Fruit fly (Drosophila melanogaster) whole organism, embryonic: ENCODE data around the gene Mer.
A peak's percentile ranks its signal among the peaks of the same experiment; 100 is the strongest.

Source experiments
- Atf3 ChIP-seq: fragments of 200-800 bp; sonication (Bioruptor generic); optimal IDR thresholded peaks from 3 replicates; lab custom pipeline; 2016; ENCODE audit warnings: missing biosample characterization, missing genetic modification characterization
- Bdp1 ChIP-seq: fragments of 200-800 bp; sonication (Bioruptor generic); optimal IDR thresholded peaks from 3 replicates; lab custom pipeline; 2016; ENCODE audit warnings: missing biosample characterization, missing genetic modification characterization
- CG10209 ChIP-seq: fragments of 200-800 bp; sonication (Bioruptor generic); optimal IDR thresholded peaks from 3 replicates; lab custom pipeline; 2017; ENCODE audit warnings: missing biosample characterization, mild to moderate bottlenecking, missing genetic modification characterization, missing genetic modification reagents
- CG10543 ChIP-seq: fragments of 200-800 bp; sonication (Bioruptor generic); optimal IDR thresholded peaks from 3 replicates; lab custom pipeline; 2017; ENCODE audit warnings: missing biosample characterization, mild to moderate bottlenecking, missing genetic modification characterization, moderate library complexity
- CG11560 ChIP-seq: fragments of 200-800 bp; sonication (Bioruptor generic); IDR thresholded peaks from 3 replicates; pipeline ENCODE4 v1.3.6; 2022; ENCODE audit warnings: missing biosample characterization, missing genetic modification characterization
- CG13123 ChIP-seq: fragments of 200-800 bp; sonication (Bioruptor generic); optimal IDR thresholded peaks from 2 replicates; lab custom pipeline; 2016; ENCODE audit warnings: missing biosample characterization, missing genetic modification characterization
- CG13424 ChIP-seq: fragments of 200-800 bp; sonication (Bioruptor generic); optimal IDR thresholded peaks from 2 replicates; lab custom pipeline; 2019; ENCODE audit warnings: missing biosample characterization, mild to moderate bottlenecking, missing genetic modification characterization, moderate library complexity
- CG14050 ChIP-seq: fragments of 200-800 bp; sonication (Bioruptor generic); IDR thresholded peaks from 3 replicates; pipeline ENCODE4 v1.3.6; 2022; ENCODE audit warnings: missing biosample characterization, missing genetic modification characterization
- CG1603 ChIP-seq: fragments of 200-800 bp; sonication (Bioruptor generic); optimal IDR thresholded peaks from 2 replicates; lab custom pipeline; 2019; ENCODE audit warnings: missing biosample characterization, mild to moderate bottlenecking, missing genetic modification characterization, moderate library complexity
- CG16863 ChIP-seq: fragments of 200-800 bp; sonication (Bioruptor generic); optimal IDR thresholded peaks from 3 replicates; lab custom pipeline; 2016; ENCODE audit warnings: missing biosample characterization, missing genetic modification characterization
- CG18011 ChIP-seq: fragments of 200-800 bp; sonication (Bioruptor generic); optimal IDR thresholded peaks from 2 replicates; lab custom pipeline; 2017; ENCODE audit warnings: missing biosample characterization, missing genetic modification characterization, mild to moderate bottlenecking, moderate library complexity, missing genotype
- CG18476 ChIP-seq: fragments of 200-800 bp; sonication (Bioruptor generic); optimal IDR thresholded peaks from 2 replicates; lab custom pipeline; 2016; ENCODE audit warnings: missing biosample characterization, mild to moderate bottlenecking, missing genetic modification characterization
- CG30403 ChIP-seq: fragments of 200-800 bp; sonication (Bioruptor generic); optimal IDR thresholded peaks from 3 replicates; lab custom pipeline; 2016; ENCODE audit warnings: missing biosample characterization, missing genetic modification characterization
- CG4820 ChIP-seq: fragments of 200-800 bp; sonication (Bioruptor generic); optimal IDR thresholded peaks from 3 replicates; lab custom pipeline; 2016; ENCODE audit warnings: missing biosample characterization, missing genetic modification characterization
- CG5245 ChIP-seq: fragments of 200-800 bp; sonication (Bioruptor generic); optimal IDR thresholded peaks from 3 replicates; lab custom pipeline; 2016; ENCODE audit warnings: missing biosample characterization, missing genetic modification characterization
- CG5953 ChIP-seq: fragments of 200-800 bp; sonication (Bioruptor generic); IDR thresholded peaks from 2 replicates; pipeline ENCODE4 v1.3.6; 2022; ENCODE audit warnings: missing biosample characterization, missing genetic modification characterization
- CG6854 ChIP-seq: fragments of 200-800 bp; sonication (Bioruptor generic); optimal IDR thresholded peaks from 3 replicates; lab custom pipeline; 2017; ENCODE audit warnings: missing biosample characterization, mild to moderate bottlenecking, missing genetic modification characterization
- CG7963 ChIP-seq: fragments of 200-800 bp; sonication (Bioruptor generic); IDR thresholded peaks from 3 replicates; pipeline ENCODE4 v1.3.6; 2022; ENCODE audit warnings: missing biosample characterization, missing genetic modification characterization; ENCODE audit not compliant: partially characterized antibody
- D19B ChIP-seq: fragments of 200-800 bp; sonication (Bioruptor generic); optimal IDR thresholded peaks from 2 replicates; lab custom pipeline; 2017; ENCODE audit warnings: missing biosample characterization, mild to moderate bottlenecking, missing genetic modification characterization
- Dip2 ChIP-seq: fragments of 200-800 bp; sonication (Bioruptor generic); IDR thresholded peaks from 2 replicates; pipeline ENCODE4 v1.3.6; 2022; ENCODE audit warnings: missing biosample characterization, missing genetic modification characterization
- Dll ChIP-seq: fragments of 200-800 bp; sonication (Bioruptor generic); IDR thresholded peaks from 4 replicates; pipeline ENCODE4 v1.3.6; 2022; ENCODE audit warnings: missing biosample characterization, missing genetic modification characterization; ENCODE audit not compliant: partially characterized antibody
- Doc2 ChIP-seq: fragments of 200-800 bp; sonication (Bioruptor generic); IDR thresholded peaks from 2 replicates; pipeline ENCODE4 v1.3.6; 2022; ENCODE audit warnings: missing biosample characterization, missing genetic modification characterization
- Gsc ChIP-seq: fragments of 200-800 bp; sonication (Bioruptor generic); IDR thresholded peaks from 2 replicates; pipeline ENCODE4 v1.3.6; 2022; ENCODE audit warnings: missing biosample characterization, missing genetic modification characterization
- HHEX ChIP-seq: fragments of 200-800 bp; sonication (Bioruptor generic); optimal IDR thresholded peaks from 3 replicates; lab custom pipeline; 2017; ENCODE audit warnings: missing biosample characterization, mild to moderate bottlenecking, missing genetic modification characterization, missing genetic modification reagents
- HLH4C ChIP-seq: fragments of 200-800 bp; sonication (Bioruptor generic); IDR thresholded peaks from 3 replicates; pipeline ENCODE4 v1.3.6; 2022; ENCODE audit warnings: missing biosample characterization, missing genetic modification characterization; ENCODE audit not compliant: partially characterized antibody
- Hr51 ChIP-seq, 2 experiments: fragments of 200-800 bp; sonication (Bioruptor generic); optimal IDR thresholded peaks; 2 replicates in 1 of 2; 3 replicates in 1 of 2; lab custom pipeline; 2016 to 2018; ENCODE audit warnings: missing biosample characterization in 2 of 2, missing genetic modification characterization in 2 of 2, mild to moderate bottlenecking in 1 of 2, moderate library complexity in 1 of 2
- Max ChIP-seq: fragments of 200-800 bp; sonication (Bioruptor generic); optimal IDR thresholded peaks from 2 replicates; lab custom pipeline; 2016; ENCODE audit warnings: missing biosample characterization, mild to moderate bottlenecking, missing genetic modification characterization
- NK7.1 ChIP-seq: fragments of 200-800 bp; sonication (Bioruptor generic); optimal IDR thresholded peaks from 3 replicates; lab custom pipeline; 2016; ENCODE audit warnings: missing biosample characterization, missing genetic modification characterization
- abd-A ChIP-seq: fragments of 200-800 bp; sonication (Bioruptor generic); optimal IDR thresholded peaks from 3 replicates; lab custom pipeline; 2019; ENCODE audit warnings: missing biosample characterization, mild to moderate bottlenecking, missing genetic modification characterization, moderate library complexity
- amos ChIP-seq: fragments of 200-800 bp; sonication (Bioruptor generic); IDR thresholded peaks from 2 replicates; pipeline ENCODE4 v1.3.6; 2022; ENCODE audit warnings: missing biosample characterization, missing genetic modification characterization; ENCODE audit not compliant: partially characterized antibody
- bbx ChIP-seq: fragments of 200-800 bp; sonication (Bioruptor generic); IDR thresholded peaks from 2 replicates; pipeline ENCODE4 v1.3.6; 2022; ENCODE audit warnings: missing biosample characterization, missing genetic modification characterization; ENCODE audit not compliant: partially characterized antibody
- btn ChIP-seq: fragments of 200-800 bp; sonication (Bioruptor generic); optimal IDR thresholded peaks from 2 replicates; lab custom pipeline; 2016; ENCODE audit warnings: missing biosample characterization, missing genetic modification characterization
- dimm ChIP-seq: fragments of 200-800 bp; sonication (Bioruptor generic); IDR thresholded peaks from 2 replicates; pipeline ENCODE4 v1.3.6; 2022; ENCODE audit warnings: missing biosample characterization, missing genetic modification characterization
- dm ChIP-seq: fragments of 200-800 bp; sonication (Bioruptor generic); optimal IDR thresholded peaks from 3 replicates; lab custom pipeline; 2016; ENCODE audit warnings: missing biosample characterization, missing genetic modification characterization
- emc ChIP-seq: fragments of 200-800 bp; sonication (Bioruptor generic); optimal IDR thresholded peaks from 2 replicates; lab custom pipeline; 2016; ENCODE audit warnings: missing biosample characterization, missing genetic modification characterization
- ewg ChIP-seq: fragments of 200-800 bp; sonication (Bioruptor generic); optimal IDR thresholded peaks from 3 replicates; lab custom pipeline; 2017; ENCODE audit warnings: mild to moderate bottlenecking, missing biosample characterization, missing genetic modification reagents, missing genetic modification characterization
- fu2 ChIP-seq: fragments of 200-800 bp; sonication (Bioruptor generic); optimal IDR thresholded peaks from 2 replicates; lab custom pipeline; 2016; ENCODE audit warnings: missing biosample characterization, missing genetic modification characterization
- gcm ChIP-seq: fragments of 200-800 bp; sonication (Bioruptor generic); optimal IDR thresholded peaks from 2 replicates; lab custom pipeline; 2019; ENCODE audit warnings: missing biosample characterization, mild to moderate bottlenecking, missing genetic modification characterization, moderate library complexity
- h ChIP-seq: fragments of >200 bp; optimal IDR thresholded peaks from 2 replicates; lab custom pipeline; 2017
- odd ChIP-seq: fragments of 200-800 bp; sonication (Bioruptor generic); optimal IDR thresholded peaks from 2 replicates; lab custom pipeline; 2017; ENCODE audit warnings: missing biosample characterization, mild to moderate bottlenecking, missing genetic modification characterization
- peb ChIP-seq: fragments of 200-800 bp; sonication (Bioruptor generic); IDR thresholded peaks from 2 replicates; pipeline ENCODE4 v1.3.6; 2022; ENCODE audit warnings: missing biosample characterization, missing genetic modification characterization
- pho ChIP-seq: fragments of 200-800 bp; sonication (Bioruptor generic); optimal IDR thresholded peaks from 2 replicates; lab custom pipeline; 2016; ENCODE audit warnings: missing biosample characterization, missing genetic modification characterization
- pnt ChIP-seq: fragments of 200-800 bp; sonication (Bioruptor generic); optimal IDR thresholded peaks from 3 replicates; lab custom pipeline; 2016; ENCODE audit warnings: missing biosample characterization, missing genetic modification characterization
- rib ChIP-seq: fragments of 200-800 bp; sonication (Bioruptor generic); IDR thresholded peaks from 2 replicates; pipeline ENCODE4 v1.3.6; 2022; ENCODE audit warnings: missing biosample characterization, missing genetic modification characterization
- sc ChIP-seq, 3 experiments: fragments of >200 bp in 2 of 3; fragments of 200-800 bp in 1 of 3; sonication (Bioruptor generic) in 1 of 3; optimal IDR thresholded peaks; 2 replicates in 2 of 3; 3 replicates in 1 of 3; lab custom pipeline; 2017; ENCODE audit warnings: mild to moderate bottlenecking in 1 of 3, missing biosample characterization in 1 of 3, missing genetic modification characterization in 1 of 3, missing genetic modification reagents in 1 of 3
- sna ChIP-seq: fragments of 200-800 bp; sonication (Bioruptor generic); IDR thresholded peaks from 2 replicates; pipeline ENCODE4 v1.3.6; 2022; ENCODE audit warnings: missing biosample characterization, missing genetic modification characterization; ENCODE audit not compliant: partially characterized antibody
- tgo ChIP-seq: fragments of 200-800 bp; sonication (Bioruptor generic); IDR thresholded peaks from 3 replicates; pipeline ENCODE4 v1.3.6; 2022; ENCODE audit warnings: missing biosample characterization, missing genetic modification characterization
- tin ChIP-seq: fragments of 200-800 bp; sonication (Bioruptor generic); optimal IDR thresholded peaks from 3 replicates; lab custom pipeline; 2016; ENCODE audit warnings: missing biosample characterization, missing genetic modification characterization
- trh ChIP-seq: fragments of 200-800 bp; sonication (Bioruptor generic); optimal IDR thresholded peaks from 2 replicates; lab custom pipeline; 2016; ENCODE audit warnings: missing biosample characterization, missing genetic modification characterization
- wek ChIP-seq: fragments of 200-800 bp; sonication (Bioruptor generic); optimal IDR thresholded peaks from 3 replicates; lab custom pipeline; 2018; ENCODE audit warnings: missing biosample characterization, mild to moderate bottlenecking, missing genetic modification characterization, moderate library complexity

Mer gene

DNA sequence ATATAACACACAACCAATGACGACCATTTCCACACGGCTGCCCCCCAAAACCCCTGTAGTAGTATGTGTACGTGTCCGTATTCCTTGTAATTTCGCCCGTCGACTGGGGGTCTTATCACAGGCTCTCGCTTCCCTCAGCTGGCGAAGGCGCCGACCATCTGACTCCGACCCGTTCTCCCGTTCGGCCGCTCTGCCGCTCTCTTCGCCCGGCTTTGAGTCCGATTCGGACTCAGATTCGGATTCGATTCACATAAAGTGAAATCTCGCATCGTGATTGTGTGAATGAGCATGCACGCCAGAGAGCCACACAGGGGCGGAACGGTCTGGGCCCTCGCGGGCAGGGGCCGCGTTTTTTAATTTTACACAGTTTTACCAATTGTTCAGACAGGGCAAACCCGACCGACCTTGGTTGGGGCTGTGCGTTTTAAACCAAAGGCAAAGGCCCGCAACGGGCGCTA is 27.6 kb downstream of the Mer start (continued):
- TF ChIP-seq sc (optimal IDR thresholded peaks at IDR 0.05; lab: Kevin White, UChicago) (no peak), sc (GFP tag; optimal IDR thresholded peaks at IDR 0.05; lab: Kevin White, UChicago) (no peak), odd (no peak), pho (GFP tag; lab: Kevin White, UChicago) (no peak), emc (no peak), bbx (GFP tag; lab: Robert Waterston, UW) (peak; percentile 62), Dip2 (GFP tag; lab: Robert Waterston, UW) (no peak), CG4820 (GFP tag; lab: Kevin White, UChicago) (no peak), CG11560 (0 out of 3 replicates have a peak, but pooled peaks have one; percentile 43), fu2 (GFP tag; lab: Kevin White, UChicago) (no peak), CG18476 (GFP tag; lab: Kevin White, UChicago) (no peak), btn (GFP tag; lab: Kevin White, UChicago) (no peak), Gsc (GFP tag; lab: Robert Waterston, UW) (no peak), dm (GFP tag; lab: Kevin White, UChicago) (no peak), CG10209 (GFP tag; lab: Kevin White, UChicago) (no peak), Dll (GFP tag; lab: Robert Waterston, UW) (peak; percentile 35; the same call in 1 of the 4 replicates), CG18011 (GFP tag; lab: Kevin White, UChicago) (no peak), amos (GFP tag; lab: Robert Waterston, UW) (peak; percentile 70), gcm (no peak), dimm (GFP tag; lab: Robert Waterston, UW) (no peak), tgo (GFP tag; lab: Robert Waterston, UW) (peak; percentile 64), Max (GFP tag; lab: Kevin White, UChicago) (no peak), NK7.1 (GFP tag; lab: Kevin White, UChicago) (no peak), abd-A (tag; lab: Kevin White, UChicago) (no peak), D19B (no peak), CG13424 (peak; percentile 23), HHEX (no peak), Bdp1 (no peak), CG1603 (peak; percentile 15), CG16863 (peak; percentile 20), CG6854 (GFP tag; lab: Kevin White, UChicago) (no peak), CG13123 (GFP tag; lab: Kevin White, UChicago) (no peak), CG10543 (GFP tag; lab: Kevin White, UChicago) (no peak), Doc2 (GFP tag; lab: Robert Waterston, UW) (no peak), peb (peak; percentile 37; the same call in 1 of the 2 replicates), HLH4C (GFP tag; lab: Robert Waterston, UW) (peak; percentile 57; the same call in 2 of the 3 replicates), tin (peak; percentile 7), trh (GFP tag; lab: Kevin White, UChicago) (no peak), Hr51 (GFP tag; optimal IDR thresholded peaks at IDR 0.05; lab: Kevin White, UChicago) (no peak), pnt (GFP tag; lab: Kevin White, UChicago) (peak; percentile 30), sna (no peak), CG14050 (no peak), h (lab: Kevin White, UChicago) (no peak), ewg (GFP tag; lab: Kevin White, UChicago) (no peak), rib (GFP tag; lab: Robert Waterston, UW) (0 out of 2 replicates have a peak, but pooled peaks have one; percentile 13), CG7963 (0 out of 3 replicates have a peak, but pooled peaks have one; percentile 35), CG5953 (GFP tag; lab: Robert Waterston, UW) (peak; percentile 43; the same call in 1 of the 2 replicates), Atf3 (GFP tag; lab: Kevin White, UChicago) (no peak), CG5245 (GFP tag; lab: Kevin White, UChicago) (no peak), wek (GFP tag; lab: Kevin White, UChicago) (no peak), CG30403 (peak; percentile 30)
